Worm (Caenorhabditis elegans): ENCODE data around the gene unc-76.
A peak's percentile ranks its signal among the peaks of the same experiment; 100 is the strongest.

The unc-76 gene

DNA sequence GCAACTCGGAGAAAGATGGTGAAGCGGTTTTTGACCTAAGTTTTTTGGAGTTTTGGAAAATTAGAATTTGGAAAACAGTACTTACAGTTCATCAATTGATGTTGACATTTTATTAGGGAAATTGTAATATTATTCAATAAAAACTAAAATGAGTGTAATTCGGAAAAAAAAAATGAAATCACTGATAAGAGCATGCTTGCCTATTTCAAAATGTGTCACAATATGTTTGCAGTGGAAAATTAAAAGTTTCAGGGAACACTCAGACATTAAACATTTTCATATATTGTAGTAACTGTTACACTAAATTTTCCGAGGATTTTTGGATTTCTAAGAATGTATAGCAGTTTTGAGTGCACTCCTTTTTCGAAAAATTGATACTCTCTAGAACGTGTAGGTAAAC, 19.2 kb upstream of the unc-76 start, which contains the start of the genes fbxa-82 and C25D7.5:
TSS of gene fbxa-82 (minus strand) at position 163 of the 400 bp plus-strand sequence.
TSS of gene C25D7.5 (plus strand) at position 283 of the 400 bp plus-strand sequence.
- TF ChIP-seq nhr-21 (tag; optimal IDR thresholded peaks at IDR 0.05) (no peak), peb-1 (tag; optimal IDR thresholded peaks at IDR 0.05) (no peak), nhr-129 (tag; optimal IDR thresholded peaks at IDR 0.05) (no peak), unc-62 (GFP tag; optimal IDR thresholded peaks at IDR 0.05) (no peak), fos-1 (tag; optimal IDR thresholded peaks at IDR 0.05) (peak; percentile 30)

DNA sequence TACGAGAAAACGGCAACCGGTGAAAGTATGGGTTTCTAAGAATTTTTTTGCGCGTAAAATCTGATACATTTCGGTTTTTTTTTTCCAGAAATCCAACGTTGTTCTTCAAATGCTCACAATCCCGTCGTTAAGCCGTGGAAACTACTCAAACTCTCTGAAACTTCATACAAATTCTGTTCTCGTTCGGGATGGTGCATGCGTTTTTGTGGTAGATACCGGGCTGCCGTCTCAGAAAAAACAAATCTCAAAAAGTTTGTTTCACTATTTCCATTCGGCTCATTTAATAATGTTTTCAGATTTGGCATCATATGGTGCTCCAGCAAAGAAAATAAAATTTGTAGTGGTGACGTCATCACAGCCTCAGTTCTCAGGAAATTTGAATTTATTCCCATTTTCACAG, 16.8 kb upstream of the unc-76 start:
- TF ChIP-seq lin-13 (GFP tag; optimal IDR thresholded peaks at IDR 0.05): no peak
- TF ChIP-seq nhr-23 (tag; optimal IDR thresholded peaks at IDR 0.05): no peak
- no peak for TF ChIP-seq zag-1 (tag; optimal IDR thresholded peaks at IDR 0.05)
- TF ChIP-seq unc-55 (GFP tag; optimal IDR thresholded peaks at IDR 0.05): no peak
- TF ChIP-seq sem-4 (tag; optimal IDR thresholded peaks at IDR 0.05): no peak
- no peak for TF ChIP-seq elt-1 (tag; optimal IDR thresholded peaks at IDR 0.05)
- TF ChIP-seq C34F6.9 (tag; optimal IDR thresholded peaks at IDR 0.05): no peak
- no peak for TF ChIP-seq R02D3.7 (tag; optimal IDR thresholded peaks at IDR 0.05)
- no peak for TF ChIP-seq F13H6.1 (tag; optimal IDR thresholded peaks at IDR 0.05)
- TF ChIP-seq crh-2 (tag; optimal IDR thresholded peaks at IDR 0.05): no peak
- no peak for TF ChIP-seq ceh-16 (tag; optimal IDR thresholded peaks at IDR 0.05)
- TF ChIP-seq ztf-1 (GFP tag; conservative IDR thresholded peaks at IDR 0.05): no peak

DNA sequence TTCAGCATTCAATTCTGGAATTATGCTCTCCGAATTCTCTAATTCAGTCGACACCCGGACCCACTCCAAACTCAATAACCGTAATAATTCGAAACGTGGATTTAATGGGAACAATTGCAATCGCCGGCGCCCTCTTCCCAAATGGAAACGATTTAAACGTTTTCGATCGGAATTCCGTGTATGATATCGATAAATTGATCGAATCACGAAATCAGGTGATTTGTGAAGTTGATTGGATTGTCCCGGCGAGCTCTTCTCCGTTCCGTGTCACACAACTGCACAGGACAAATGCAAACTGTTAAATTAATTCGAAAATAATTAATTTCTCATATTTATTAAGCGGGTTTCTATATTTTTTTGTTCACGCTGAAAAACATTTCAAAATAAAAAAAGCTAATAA, 15.7 kb upstream of the unc-76 start, which contains the start of gene C25D7.16:
TSS of gene C25D7.16 (plus strand) at position 301 of the 400 bp plus-strand sequence.
- TF ChIP-seq Y55F3AM.14 (GFP tag; optimal IDR thresholded peaks at IDR 0.05) (no peak), ztf-4 (tag; optimal IDR thresholded peaks at IDR 0.05) (no peak)

DNA sequence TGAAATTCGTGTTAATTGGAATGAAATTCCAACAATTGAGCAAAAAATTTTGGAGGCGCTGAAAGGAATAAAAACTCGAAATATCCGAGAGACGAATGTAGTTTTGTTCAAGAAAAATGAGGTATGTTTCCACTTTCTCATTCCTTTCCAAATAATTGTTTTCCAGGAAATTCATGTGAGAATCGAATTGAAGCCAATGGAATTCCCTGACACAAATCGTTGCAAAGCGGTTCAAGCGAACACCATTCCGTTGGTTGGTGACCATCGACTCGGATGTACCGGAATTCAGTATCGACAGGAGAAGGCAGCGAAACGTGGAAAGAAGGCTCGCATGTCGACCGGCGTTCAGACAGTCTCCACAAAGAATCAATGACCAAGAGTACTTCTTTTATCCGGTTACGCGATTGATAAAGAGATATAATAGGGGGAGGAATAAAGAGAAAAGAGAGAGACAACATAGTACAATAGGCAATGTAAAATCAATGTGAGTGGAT, 15.2 kb upstream of the unc-76 start:
- TF ChIP-seq lin-11 (tag; optimal IDR thresholded peaks at IDR 0.05) (no peak), ztf-4 (tag; optimal IDR thresholded peaks at IDR 0.05) (no peak), nhr-21 (tag; optimal IDR thresholded peaks at IDR 0.05) (no peak), elt-1 (tag; optimal IDR thresholded peaks at IDR 0.05) (no peak), C34F6.9 (tag; optimal IDR thresholded peaks at IDR 0.05) (no peak), mbf-1 (tag; optimal IDR thresholded peaks at IDR 0.05) (no peak), egl-27 (tag; optimal IDR thresholded peaks at IDR 0.05) (no peak), sma-3 (GFP tag; optimal IDR thresholded peaks at IDR 0.05) (no peak), lin-39 (tag; optimal IDR thresholded peaks at IDR 0.05) (no peak), ztf-1 (GFP tag; conservative IDR thresholded peaks at IDR 0.05) (no peak), snpc-4 (tag; optimal IDR thresholded peaks at IDR 0.05) (no peak), ama-1 (optimal IDR thresholded peaks at IDR 0.05) (no peak), R02D3.7 (tag; optimal IDR thresholded peaks at IDR 0.05) (no peak), elt-3 (tag; optimal IDR thresholded peaks at IDR 0.05) (no peak), lsy-2 (tag; optimal IDR thresholded peaks at IDR 0.05) (no peak), dmd-4 (tag; optimal IDR thresholded peaks at IDR 0.05) (no peak), sma-9 (GFP tag; optimal IDR thresholded peaks at IDR 0.05) (no peak), sma-9 (tag; optimal IDR thresholded peaks at IDR 0.05) (no peak), unc-55 (GFP tag; optimal IDR thresholded peaks at IDR 0.05) (no peak), ZK546.5 (tag; optimal IDR thresholded peaks at IDR 0.05) (no peak), F13H6.1 (tag; optimal IDR thresholded peaks at IDR 0.05) (no peak)

DNA sequence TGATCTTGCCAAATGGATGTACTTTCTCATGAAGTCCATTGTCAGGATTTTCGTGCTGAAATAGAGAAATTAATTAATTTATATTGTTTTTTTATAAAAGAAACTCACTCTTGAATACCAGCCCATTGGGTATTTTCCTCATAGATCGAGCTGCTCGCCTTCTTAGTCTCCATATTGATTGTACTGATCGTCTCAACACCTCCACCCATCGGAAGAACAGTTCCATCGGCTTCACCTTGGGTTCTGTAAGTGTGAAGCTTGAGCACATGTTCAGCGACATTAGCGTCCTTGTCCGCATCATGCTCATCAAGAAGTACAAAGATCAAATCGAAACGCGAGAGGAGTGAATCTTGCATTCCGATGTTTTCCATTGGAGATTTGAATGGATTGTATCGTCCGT, 13.8 kb upstream of the unc-76 start:
- TF ChIP-seq nhr-10 (tag; optimal IDR thresholded peaks at IDR 0.05): no peak
- no peak for TF ChIP-seq ztf-1 (GFP tag; conservative IDR thresholded peaks at IDR 0.05)
- no peak for TF ChIP-seq skn-1 (tag; optimal IDR thresholded peaks at IDR 0.05)
- TF ChIP-seq peb-1 (tag; optimal IDR thresholded peaks at IDR 0.05): no peak
- TF ChIP-seq unc-55 (GFP tag; optimal IDR thresholded peaks at IDR 0.05): no peak
- TF ChIP-seq nhr-237 (tag; optimal IDR thresholded peaks at IDR 0.05): no peak
- TF ChIP-seq gmeb-1 (tag; optimal IDR thresholded peaks at IDR 0.05): no peak
- no peak for TF ChIP-seq nhr-21 (tag; optimal IDR thresholded peaks at IDR 0.05)
- no peak for TF ChIP-seq sem-4 (tag; optimal IDR thresholded peaks at IDR 0.05)
- no peak for TF ChIP-seq sma-3 (GFP tag; optimal IDR thresholded peaks at IDR 0.05)
- TF ChIP-seq nhr-12 (tag; optimal IDR thresholded peaks at IDR 0.05): no peak
- TF ChIP-seq elt-1 (tag; optimal IDR thresholded peaks at IDR 0.05): no peak
- no peak for TF ChIP-seq mab-5 (tag; optimal IDR thresholded peaks at IDR 0.05)
- TF ChIP-seq aly-2 (tag; optimal IDR thresholded peaks at IDR 0.05): no peak
- TF ChIP-seq dmd-4 (tag; optimal IDR thresholded peaks at IDR 0.05): no peak
- TF ChIP-seq nhr-11 (tag; optimal IDR thresholded peaks at IDR 0.05): no peak
- TF ChIP-seq crh-2 (tag; optimal IDR thresholded peaks at IDR 0.05): no peak
- no peak for TF ChIP-seq C34F6.9 (tag; optimal IDR thresholded peaks at IDR 0.05)
- TF ChIP-seq alr-1 (tag; optimal IDR thresholded peaks at IDR 0.05): no peak
- TF ChIP-seq ZK546.5 (tag; optimal IDR thresholded peaks at IDR 0.05): no peak

Measured in whole organism, L2 larva.